Worm (Caenorhabditis elegans) whole organism, L4 larva: ENCODE results near the gene ncr-1.

ENCODE experiments used
- D1046.2 ChIP-seq: fragments of 200-800 bp; sonication (Bioruptor generic); IDR thresholded peaks from 2 replicates; pipeline ENCODE4 v1.3.6; 2022; ENCODE audit warnings: missing genetic modification characterization, missing compliant biosample characterization
- F44E2.7 ChIP-seq: fragments of 200-800 bp; sonication (Bioruptor generic); IDR thresholded peaks from 2 replicates; pipeline ENCODE4 v2.1.2; 2022; ENCODE audit warnings: missing genetic modification characterization, missing compliant biosample characterization
- F49E8.2 ChIP-seq: sonication (generic microtip); optimal IDR thresholded peaks from 2 replicates; lab custom pipeline; 2016; ENCODE audit warnings: missing compliant biosample characterization, mild to moderate bottlenecking, missing genetic modification characterization, borderline replicate concordance
- T20F7.1 ChIP-seq: fragments of 200-800 bp; sonication (Bioruptor generic); optimal IDR thresholded peaks from 2 replicates; lab custom pipeline; 2018; ENCODE audit warnings: mild to moderate bottlenecking, missing genetic modification characterization, missing compliant biosample characterization
- Y105C5A.15 ChIP-seq: fragments of 200-800 bp; sonication (Bioruptor generic); IDR thresholded peaks from 2 replicates; pipeline ENCODE4 v1.3.6; 2022; ENCODE audit warnings: missing genetic modification characterization, missing compliant biosample characterization
- Y48G9A.11 ChIP-seq: fragments of 200-800 bp; sonication (Bioruptor generic); IDR thresholded peaks from 2 replicates; pipeline ENCODE4 v1.3.6; 2022; ENCODE audit warnings: missing genetic modification reagents, missing genetic modification characterization, missing compliant biosample characterization
- ZK337.2 ChIP-seq: fragments of 200-800 bp; sonication (Bioruptor generic); IDR thresholded peaks from 2 replicates; pipeline ENCODE4 v1.3.6; 2022; ENCODE audit warnings: missing genetic modification reagents, missing genetic modification characterization, missing compliant biosample characterization
- aha-1 ChIP-seq: fragments of 150-350 bp; peaks from one replicate; lab custom pipeline; 2014; ENCODE audit warnings: missing biosample characterization, missing genetic modification characterization
- aly-2 ChIP-seq: sonication (generic microtip); optimal IDR thresholded peaks from 2 replicates; lab custom pipeline; 2018; ENCODE audit warnings: missing biosample characterization, missing genetic modification characterization
- attf-4 ChIP-seq: sonication (generic microtip); optimal IDR thresholded peaks from 3 replicates; lab custom pipeline; 2017; ENCODE audit warnings: missing biosample characterization, missing genetic modification characterization
- ceh-28 ChIP-seq: fragments of 150-350 bp; optimal IDR thresholded peaks from 2 replicates; lab custom pipeline; 2014; ENCODE audit warnings: missing biosample characterization, missing genetic modification reagents, missing genetic modification characterization
- ceh-44 ChIP-seq: fragments of 200-800 bp; sonication (Bioruptor generic); IDR thresholded peaks from 2 replicates; pipeline ENCODE4 v1.3.6; 2022; ENCODE audit warnings: missing genetic modification reagents, missing genetic modification characterization, missing compliant biosample characterization
- ctbp-1 ChIP-seq: fragments of 200-800 bp; sonication (Bioruptor generic); IDR thresholded peaks from 2 replicates; pipeline ENCODE4 v1.3.6; 2022; ENCODE audit warnings: missing genetic modification reagents, missing genetic modification characterization, missing compliant biosample characterization
- daf-8 ChIP-seq: fragments of 200-800 bp; sonication (Bioruptor generic); IDR thresholded peaks from 2 replicates; pipeline ENCODE4 v1.3.6; 2022; ENCODE audit warnings: missing genetic modification characterization, missing compliant biosample characterization
- dmd-9 ChIP-seq: fragments of 200-800 bp; sonication (Bioruptor generic); IDR thresholded peaks from 2 replicates; pipeline ENCODE4 v1.3.6; 2022; ENCODE audit warnings: missing genetic modification reagents, missing genetic modification characterization, missing compliant biosample characterization
- duxl-1 ChIP-seq: sonication (generic microtip); optimal IDR thresholded peaks from 2 replicates; lab custom pipeline; 2016; ENCODE audit warnings: mild to moderate bottlenecking, missing genetic modification characterization, moderate library complexity, missing compliant biosample characterization; ENCODE audit not compliant: poor library complexity
- dve-1 ChIP-seq: sonication (generic microtip); optimal IDR thresholded peaks from 2 replicates; lab custom pipeline; 2017; ENCODE audit warnings: antibody characterized with exemption, mild to moderate bottlenecking, missing genetic modification characterization, missing compliant biosample characterization; ENCODE audit not compliant: insufficient read depth
- egl-27 ChIP-seq: sonication (generic microtip); optimal IDR thresholded peaks from 3 replicates; lab custom pipeline; 2017; ENCODE audit warnings: missing biosample characterization, missing genetic modification reagents, missing genetic modification characterization
- fkh-10 ChIP-seq: fragments of 150-350 bp; optimal IDR thresholded peaks from 2 replicates; lab custom pipeline; 2014; ENCODE audit warnings: missing biosample characterization, missing genetic modification reagents, missing genetic modification characterization
- gei-8 ChIP-seq: fragments of 200-800 bp; sonication (Bioruptor generic); optimal IDR thresholded peaks from 2 replicates; lab custom pipeline; 2018; ENCODE audit warnings: mild to moderate bottlenecking, missing genetic modification characterization, missing compliant biosample characterization
- hlh-11 ChIP-seq: fragments of 200-800 bp; sonication (Bioruptor generic); optimal IDR thresholded peaks from 2 replicates; lab custom pipeline; 2018; ENCODE audit warnings: mild to moderate bottlenecking, missing genetic modification characterization, missing compliant biosample characterization
- hlh-30 ChIP-seq: sonication (generic microtip); optimal IDR thresholded peaks from 2 replicates; lab custom pipeline; 2017; ENCODE audit warnings: antibody characterized with exemption, mild to moderate bottlenecking, missing genetic modification characterization, missing compliant biosample characterization; ENCODE audit not compliant: insufficient read depth
- jun-1 ChIP-seq: fragments of 150-350 bp; optimal IDR thresholded peaks from 2 replicates; lab custom pipeline; 2014; ENCODE audit warnings: missing biosample characterization, missing genetic modification reagents, missing genetic modification characterization
- lim-7 ChIP-seq: fragments of 200-800 bp; sonication (Bioruptor generic); IDR thresholded peaks from 2 replicates; pipeline ENCODE4 v1.3.6; 2022; ENCODE audit warnings: missing genetic modification characterization, missing compliant biosample characterization
- lin-13 ChIP-seq: fragments of 150-350 bp; optimal IDR thresholded peaks from 2 replicates; lab custom pipeline; 2014; ENCODE audit warnings: missing biosample characterization, missing genetic modification reagents, missing genetic modification characterization
- lin-38 ChIP-seq: fragments of 200-800 bp; sonication (Bioruptor generic); IDR thresholded peaks from 2 replicates; pipeline ENCODE4 v1.3.6; 2022; ENCODE audit warnings: missing genetic modification reagents, missing genetic modification characterization, missing compliant biosample characterization
- madf-5 ChIP-seq, 2 experiments: fragments of 200-800 bp; sonication (Bioruptor generic); IDR thresholded peaks; 2 replicates each; pipeline ENCODE4 v1.3.6; 2022; ENCODE audit warnings: missing compliant biosample characterization in 2 of 2, missing genetic modification characterization in 2 of 2
- madf-9 ChIP-seq: fragments of 200-800 bp; sonication (Bioruptor generic); conservative IDR thresholded peaks from 2 replicates; pipeline ENCODE4 v1.3.6; 2022; ENCODE audit warnings: missing genetic modification reagents, missing genetic modification characterization, missing compliant biosample characterization
- mes-2 ChIP-seq: sonication (generic microtip); optimal IDR thresholded peaks from 2 replicates; lab custom pipeline; 2016; ENCODE audit warnings: missing genotype, mild to moderate bottlenecking, missing genetic modification characterization, missing compliant biosample characterization; ENCODE audit not compliant: poor library complexity, severe bottlenecking
- mxl-2 ChIP-seq: fragments of 200-800 bp; sonication (Bioruptor generic); conservative IDR thresholded peaks from 2 replicates; pipeline ENCODE4 v1.3.6; 2022; ENCODE audit warnings: missing genetic modification reagents, missing genetic modification characterization, missing compliant biosample characterization
- nhr-102 ChIP-seq: sonication (generic microtip); optimal IDR thresholded peaks from 2 replicates; lab custom pipeline; 2016; ENCODE audit warnings: mild to moderate bottlenecking, missing genetic modification characterization, moderate library complexity, missing compliant biosample characterization
- nhr-111 ChIP-seq: fragments of 200-800 bp; sonication (Bioruptor generic); optimal IDR thresholded peaks from 2 replicates; lab custom pipeline; 2018; ENCODE audit warnings: mild to moderate bottlenecking, missing genetic modification characterization, missing compliant biosample characterization
- nhr-28 ChIP-seq: fragments of 150-350 bp; optimal IDR thresholded peaks from 2 replicates; lab custom pipeline; 2014; ENCODE audit warnings: missing biosample characterization, missing genetic modification characterization
- nhr-41 ChIP-seq: fragments of 200-800 bp; sonication (Bioruptor generic); IDR thresholded peaks from 2 replicates; pipeline ENCODE4 v1.3.6; 2022; ENCODE audit warnings: missing genetic modification reagents, missing genetic modification characterization, missing compliant biosample characterization
- nhr-42 ChIP-seq: fragments of 200-800 bp; sonication (Bioruptor generic); IDR thresholded peaks from 2 replicates; pipeline ENCODE4 v1.3.6; 2022; ENCODE audit warnings: missing genetic modification characterization, missing compliant biosample characterization
- nhr-77 ChIP-seq: fragments of 150-350 bp; optimal IDR thresholded peaks from 2 replicates; lab custom pipeline; 2014; ENCODE audit warnings: missing biosample characterization, missing genetic modification characterization
- php-3 ChIP-seq: fragments of 200-800 bp; sonication (Bioruptor generic); IDR thresholded peaks from 2 replicates; pipeline ENCODE4 v1.3.6; 2022; ENCODE audit warnings: missing genetic modification reagents, missing genetic modification characterization, missing compliant biosample characterization
- pqm-1 ChIP-seq: sonication (generic microtip); optimal IDR thresholded peaks from 2 replicates; lab custom pipeline; 2017; ENCODE audit warnings: missing biosample characterization, missing genetic modification characterization
- rbr-2 ChIP-seq: sonication (generic microtip); optimal IDR thresholded peaks from 2 replicates; lab custom pipeline; 2016; ENCODE audit warnings: missing genotype, missing genetic modification characterization, missing compliant biosample characterization
- saeg-2 ChIP-seq: fragments of 200-800 bp; sonication (Bioruptor generic); IDR thresholded peaks from 2 replicates; pipeline ENCODE4 v1.3.6; 2022; ENCODE audit warnings: missing genetic modification reagents, missing genetic modification characterization, missing compliant biosample characterization
- snpc-1.2 ChIP-seq: fragments of 200-800 bp; sonication (Bioruptor generic); IDR thresholded peaks from 2 replicates; pipeline ENCODE4 v1.3.6; 2022; ENCODE audit warnings: missing genetic modification reagents, missing genetic modification characterization, missing compliant biosample characterization
- tag-97 ChIP-seq: fragments of 200-800 bp; sonication (Bioruptor generic); IDR thresholded peaks from 2 replicates; pipeline ENCODE4 v1.3.6; 2022; ENCODE audit warnings: missing genetic modification characterization, missing compliant biosample characterization
- tra-1 ChIP-seq: fragments of 200-800 bp; sonication (Bioruptor generic); IDR thresholded peaks from 2 replicates; pipeline ENCODE4 v1.3.6; 2022; ENCODE audit warnings: missing genetic modification reagents, missing genetic modification characterization, missing compliant biosample characterization
- unc-62 ChIP-seq, 3 experiments: fragments of 150-350 bp in 1 of 3; sonication (generic microtip); optimal IDR thresholded peaks in 2 of 3; peaks in 1 of 3; 1 replicate in 1 of 3; 2 replicates in 2 of 3; lab custom pipeline; 2014 to 2017; ENCODE audit warnings: missing biosample characterization in 3 of 3, missing genetic modification characterization in 3 of 3, missing genetic modification reagents in 3 of 3, missing genotype in 1 of 3
- vab-7 ChIP-seq: fragments of 200-800 bp; sonication (Bioruptor generic); IDR thresholded peaks from 2 replicates; pipeline ENCODE4 v1.3.6; 2022; ENCODE audit warnings: missing genetic modification reagents, missing genetic modification characterization, missing compliant biosample characterization
- zfp-3 ChIP-seq: fragments of 200-800 bp; sonication (Bioruptor generic); conservative IDR thresholded peaks from 2 replicates; pipeline ENCODE4 v1.3.6; 2022; ENCODE audit warnings: missing genetic modification reagents, missing genetic modification characterization, missing compliant biosample characterization

The ncr-1 gene

ce11 chrX:4457853-4458322 lies 30.8 kb downstream of the ncr-1 start, which contains the start of gene aps-2 (continued):
- peak; percentile 48 for TF ChIP-seq hlh-11 (tag; lab: Kevin White, UChicago)
- TF ChIP-seq nhr-77, result peak; percentile 36
- no peak for TF ChIP-seq mxl-2 (GFP tag; lab: Robert Waterston, UW)
- no peak for TF ChIP-seq tra-1 (GFP tag; lab: Robert Waterston, UW)
- peak in 1 of 2 experiments; percentile 38 for TF ChIP-seq unc-62 (GFP tag; optimal IDR thresholded peaks at IDR 0.05 in 1 of 2; lab: Kevin White, UChicago)
- no peak for TF ChIP-seq unc-62 (tag; optimal IDR thresholded peaks at IDR 0.05; lab: Kevin White, UChicago)
- TF ChIP-seq attf-4 (tag; lab: Kevin White, UChicago), result no peak
- no peak for TF ChIP-seq jun-1 (tag; lab: Kevin White, UChicago)
- TF ChIP-seq nhr-28 (tag; lab: Kevin White, UChicago), result peak; percentile 27
- peak; percentile 22 for TF ChIP-seq fkh-10 (GFP tag; lab: Kevin White, UChicago)
- TF ChIP-seq ceh-44, result no peak
- no peak for TF ChIP-seq madf-9 (GFP tag; lab: Robert Waterston, UW)
- TF ChIP-seq pqm-1 (tag; lab: Kevin White, UChicago), result peak; percentile 5
- 0 out of 2 replicates have a peak, but pooled peaks have one; percentile 25 for TF ChIP-seq php-3 (GFP tag; lab: Robert Waterston, UW)
- TF ChIP-seq nhr-111 (GFP tag; lab: Kevin White, UChicago), result no peak
- no peak for TF ChIP-seq gei-8
- no peak for TF ChIP-seq daf-8
- TF ChIP-seq lin-13, result no peak
- no peak for TF ChIP-seq zfp-3 (GFP tag; lab: Robert Waterston, UW)
- peak; percentile 48 for TF ChIP-seq rbr-2
- TF ChIP-seq dmd-9, result no peak
- peak; percentile 73 for TF ChIP-seq hlh-30 (tag; lab: Kevin White, UChicago)
- no peak for TF ChIP-seq aly-2 (tag; lab: Kevin White, UChicago)
- TF ChIP-seq dve-1, result peak; percentile 52
- no peak for TF ChIP-seq egl-27 (tag; lab: Kevin White, UChicago)
- no peak for TF ChIP-seq duxl-1 (tag; lab: Kevin White, UChicago)
- no peak for TF ChIP-seq F44E2.7
- TF ChIP-seq aha-1 (tag; lab: Kevin White, UChicago), result peak; percentile 54
- TF ChIP-seq saeg-2 (GFP tag; lab: Robert Waterston, UW), result no peak
- no peak for TF ChIP-seq nhr-41 (GFP tag; lab: Robert Waterston, UW)
- TF ChIP-seq T20F7.1 (GFP tag; lab: Kevin White, UChicago), result no peak
- no peak for TF ChIP-seq D1046.2
- no peak for TF ChIP-seq ceh-28
- TF ChIP-seq madf-5 (GFP tag; IDR thresholded peaks at IDR 0.05; lab: Robert Waterston, UW), result no peak
- TF ChIP-seq tag-97 (GFP tag; lab: Robert Waterston, UW), result no peak

- TF ChIP-seq unc-62 (GFP tag; optimal IDR thresholded peaks at IDR 0.05 in 1 of 2; lab: Kevin White, UChicago) (peak in 1 of 2 experiments; percentile 44), unc-62 (tag; optimal IDR thresholded peaks at IDR 0.05; lab: Kevin White, UChicago) (no peak), lim-7 (GFP tag; lab: Robert Waterston, UW) (no peak)
- TF ChIP-seq, all 104 proteins: peak for 1
Measured at ce11 chrX:4453820-4454219, 34.8 kb downstream of the ncr-1 start, which contains the start of gene F02E8.4. Gene F02E8.4, plus strand, starts transcription at chrX:4454120.

ce11 chrX:4453101-4453500 lies 35.6 kb downstream of the ncr-1 start:
- TF ChIP-seq nhr-102 (tag; lab: Kevin White, UChicago) (no peak), Y48G9A.11 (GFP tag; lab: Robert Waterston, UW) (peak; percentile 58; the same call in 1 of the 2 replicates), vab-7 (GFP tag; lab: Robert Waterston, UW) (peak; percentile 79), lin-38 (GFP tag; lab: Robert Waterston, UW) (peak; percentile 63; the same call in 1 of the 2 replicates), F49E8.2 (tag; lab: Kevin White, UChicago) (peak; percentile 50), aha-1 (tag; lab: Kevin White, UChicago) (peak; percentile 61), T20F7.1 (GFP tag; lab: Kevin White, UChicago) (no peak), madf-5 (GFP tag; IDR thresholded peaks at IDR 0.05; lab: Robert Waterston, UW) (peak in 1 of 2 experiments; percentile 79; a peak in 1 of 4 replicates), ctbp-1 (GFP tag; lab: Robert Waterston, UW) (0 out of 2 replicates have a peak, but pooled peaks have one; percentile 9), dve-1 (no peak), attf-4 (tag; lab: Kevin White, UChicago) (no peak), snpc-1.2 (GFP tag; lab: Robert Waterston, UW) (peak; percentile 83), mes-2 (peak; percentile 49), ZK337.2 (GFP tag; lab: Robert Waterston, UW) (peak; percentile 30; the same call in 1 of the 2 replicates), daf-8 (0 out of 2 replicates have a peak, but pooled peaks have one; percentile 44), nhr-77 (no peak), F44E2.7 (0 out of 2 replicates have a peak, but pooled peaks have one; percentile 67), Y105C5A.15 (GFP tag; lab: Robert Waterston, UW) (0 out of 2 replicates have a peak, but pooled peaks have one; percentile 33), nhr-42 (GFP tag; lab: Robert Waterston, UW) (no peak)
